Worm (Caenorhabditis elegans): ENCODE data around the gene Y57A10C.11.

DNA sequence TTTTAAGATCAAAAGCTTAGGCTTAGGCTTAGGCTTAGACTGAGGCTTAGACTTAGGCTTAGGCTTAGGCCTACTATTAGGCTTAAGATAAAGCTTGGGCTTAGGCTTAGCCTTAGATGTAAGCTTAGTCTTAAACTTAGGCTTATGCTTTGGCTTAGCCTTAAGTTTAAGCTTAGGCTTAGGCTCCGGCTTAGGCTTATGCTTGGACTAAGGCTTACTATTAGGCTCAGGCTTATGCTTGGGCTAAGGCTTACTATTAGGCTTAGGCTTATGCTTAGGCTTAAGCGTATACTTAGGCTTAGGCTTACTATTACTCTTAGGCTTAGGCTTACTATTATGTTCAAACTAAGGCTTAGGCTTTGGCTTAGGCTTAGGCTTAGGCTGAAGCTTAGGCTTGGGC lies 22.0 kb upstream of the Y57A10C.11 start:
- TF ChIP-seq lin-13 (GFP tag; optimal IDR thresholded peaks at IDR 0.05) (no peak), mep-1 (tag; optimal IDR thresholded peaks at IDR 0.05) (no peak), tlp-1 (tag; optimal IDR thresholded peaks at IDR 0.05) (no peak), efl-3 (GFP tag; optimal IDR thresholded peaks at IDR 0.05) (no peak), nhr-76 (tag; optimal IDR thresholded peaks at IDR 0.05) (no peak)

Measured in whole organism, L1 larva.